Worm (Caenorhabditis elegans): ENCODE measurements around the gene ztf-31.

ztf-31 gene

ce11 chrIII:7216924-7217521 lies 24.1 kb upstream of the ztf-31 start (continued):
- TF ChIP-seq irx-1 (tag; optimal IDR thresholded peaks at IDR 0.05) (no peak), dpl-1 (GFP tag; optimal IDR thresholded peaks at IDR 0.05) (peak; percentile 5 to 30 (median 19)), egl-27 (tag; optimal IDR thresholded peaks at IDR 0.05) (no peak), tbx-2 (tag; optimal IDR thresholded peaks at IDR 0.05) (peak; percentile 58), unc-130 (tag; optimal IDR thresholded peaks at IDR 0.05) (peak; percentile 32), ztf-11 (tag; optimal IDR thresholded peaks at IDR 0.05) (no peak), elt-2 (tag; optimal IDR thresholded peaks at IDR 0.05) (no peak), ceh-63 (GFP tag; optimal IDR thresholded peaks at IDR 0.05) (no peak), unc-62 (GFP tag; optimal IDR thresholded peaks at IDR 0.05) (no peak), nhr-47 (tag; optimal IDR thresholded peaks at IDR 0.05) (peak; percentile 39), pag-3 (tag; optimal IDR thresholded peaks at IDR 0.05; ENCODE audit: borderline replicate concordance, insufficient read depth) (no peak), nhr-12 (tag; optimal IDR thresholded peaks at IDR 0.05) (no peak), grh-1 (GFP tag; IDR thresholded peaks at IDR 0.05) (no peak), lir-3 (tag; optimal IDR thresholded peaks at IDR 0.05; ENCODE audit: poor library complexity) (peak; percentile 31), mef-2 (tag; optimal IDR thresholded peaks at IDR 0.05) (peak; percentile 54), pqm-1 (tag; optimal IDR thresholded peaks at IDR 0.05) (no peak), alr-1 (tag; optimal IDR thresholded peaks at IDR 0.05; ENCODE audit: borderline replicate concordance) (no peak)

ce11 chrIII:7221103-7221502 lies 20.1 kb upstream of the ztf-31 start:
- peak; percentile 17 for TF ChIP-seq nhr-71 (tag; optimal IDR thresholded peaks at IDR 0.05)
- no peak for TF ChIP-seq pag-3 (tag; optimal IDR thresholded peaks at IDR 0.05; ENCODE audit: borderline replicate concordance, insufficient read depth)

ce11 chrIII:7223029-7223428 lies 18.1 kb upstream of the ztf-31 start, which contains the start of gene der-2:
der-2 (minus strand) TSS chrIII:7223129.
- TF ChIP-seq fos-1 (tag; optimal IDR thresholded peaks at IDR 0.05): no peak
- no peak for TF ChIP-seq lin-13 (GFP tag; optimal IDR thresholded peaks at IDR 0.05)
- TF ChIP-seq dpl-1 (GFP tag; optimal IDR thresholded peaks at IDR 0.05): no peak
- no peak for TF ChIP-seq mab-9 (GFP tag; IDR thresholded peaks at IDR 0.05)
- no peak for TF ChIP-seq jun-1 (tag; optimal IDR thresholded peaks at IDR 0.05)
- no peak for TF ChIP-seq ceh-88 (GFP tag; IDR thresholded peaks at IDR 0.05)
- no peak for TF ChIP-seq nhr-19 (GFP tag; conservative IDR thresholded peaks at IDR 0.05)
- TF ChIP-seq alr-1 (tag; optimal IDR thresholded peaks at IDR 0.05; ENCODE audit: borderline replicate concordance): no peak
- TF ChIP-seq rnt-1 (tag; optimal IDR thresholded peaks at IDR 0.05): no peak
- TF ChIP-seq elt-2 (tag; optimal IDR thresholded peaks at IDR 0.05): no peak
- no peak for TF ChIP-seq hpl-2 (GFP tag; optimal IDR thresholded peaks at IDR 0.05)
- TF ChIP-seq skn-1 (tag; optimal IDR thresholded peaks at IDR 0.05): no peak
- TF ChIP-seq lir-3 (tag; optimal IDR thresholded peaks at IDR 0.05; ENCODE audit: poor library complexity): no peak
- TF ChIP-seq tbx-2 (tag; optimal IDR thresholded peaks at IDR 0.05): no peak
- TF ChIP-seq snpc-4 (tag; optimal IDR thresholded peaks at IDR 0.05): no peak
- no peak for TF ChIP-seq ceh-63 (GFP tag; optimal IDR thresholded peaks at IDR 0.05)
- no peak for TF ChIP-seq unc-30 (tag; optimal IDR thresholded peaks at IDR 0.05)
- no peak for TF ChIP-seq snu-23 (GFP tag; optimal IDR thresholded peaks at IDR 0.05)
- no peak for TF ChIP-seq ceh-82 (tag; optimal IDR thresholded peaks at IDR 0.05)

ce11 chrIII:7226607-7227006 lies 14.6 kb upstream of the ztf-31 start, which contains the start of gene hsp-75:
hsp-75 (minus strand) TSS chrIII:7226707.
- TF ChIP-seq sox-4 (tag; optimal IDR thresholded peaks at IDR 0.05): no peak

ce11 chrIII:7229687-7230086 lies 11.5 kb upstream of the ztf-31 start, which contains the start of gene R151.8:
R151.8 (minus strand) TSS chrIII:7229787.
- peak; percentile 13 for TF ChIP-seq nhr-85 (tag)
- TF ChIP-seq hlh-4 (tag; optimal IDR thresholded peaks at IDR 0.05): no peak
